Worm (Caenorhabditis elegans): ENCODE results near the gene F54B8.4.
"Not testable (repeated sequence)": the region's sequence is repeated elsewhere in the genome, so short reads cannot be mapped to it uniquely, and the experiment has no call there.

The F54B8.4 gene

ce11 chrV:15810446-15810845 is 5.7 kb upstream of the F54B8.4 start, which contains the start of gene F54B8.1:
F54B8.1 (plus strand) TSS chrV:15810746.
- TF ChIP-seq crh-2 (tag; optimal IDR thresholded peaks at IDR 0.05) (no peak), sma-3 (GFP tag; optimal IDR thresholded peaks at IDR 0.05) (no peak), aly-2 (tag; optimal IDR thresholded peaks at IDR 0.05) (no peak), unc-62 (GFP tag; optimal IDR thresholded peaks at IDR 0.05) (no peak), F13H6.1 (tag; optimal IDR thresholded peaks at IDR 0.05) (no peak), fos-1 (tag; optimal IDR thresholded peaks at IDR 0.05) (no peak), nhr-77 (tag; optimal IDR thresholded peaks at IDR 0.05) (no peak), mab-5 (tag; optimal IDR thresholded peaks at IDR 0.05) (no peak), lin-13 (GFP tag; optimal IDR thresholded peaks at IDR 0.05) (no peak), nhr-10 (tag; optimal IDR thresholded peaks at IDR 0.05) (no peak), peb-1 (tag; optimal IDR thresholded peaks at IDR 0.05) (no peak), unc-55 (GFP tag; optimal IDR thresholded peaks at IDR 0.05) (no peak), snpc-4 (tag; optimal IDR thresholded peaks at IDR 0.05) (no peak), elt-3 (tag; optimal IDR thresholded peaks at IDR 0.05) (no peak), alr-1 (tag; optimal IDR thresholded peaks at IDR 0.05) (no peak)

- TF ChIP-seq mab-5 (tag; optimal IDR thresholded peaks at IDR 0.05); lin-13 (GFP tag; optimal IDR thresholded peaks at IDR 0.05); nhr-77 (tag; optimal IDR thresholded peaks at IDR 0.05): not testable (repeated sequence)
These were observed 4.2 kb upstream of the F54B8.4 start, which contains the start of gene nhr-282 for ce11 chrV:15811982-15812381. nhr-282 (plus strand) TSS chrV:15812282.

- TF ChIP-seq nhr-12 (tag; optimal IDR thresholded peaks at IDR 0.05): no peak
- no peak for TF ChIP-seq mab-5 (tag; optimal IDR thresholded peaks at IDR 0.05)
- no peak for TF ChIP-seq egl-27 (tag; optimal IDR thresholded peaks at IDR 0.05)
- TF ChIP-seq dmd-4 (tag; optimal IDR thresholded peaks at IDR 0.05): no peak
- TF ChIP-seq ceh-16 (tag; optimal IDR thresholded peaks at IDR 0.05): no peak
- TF ChIP-seq nhr-23 (tag; optimal IDR thresholded peaks at IDR 0.05): no peak
- TF ChIP-seq zag-1 (tag; optimal IDR thresholded peaks at IDR 0.05): no peak
- TF ChIP-seq sma-3 (GFP tag; optimal IDR thresholded peaks at IDR 0.05): no peak
- no peak for TF ChIP-seq nhr-77 (tag; optimal IDR thresholded peaks at IDR 0.05)
- no peak for TF ChIP-seq ceh-82 (tag; optimal IDR thresholded peaks at IDR 0.05)
- TF ChIP-seq gmeb-1 (tag; optimal IDR thresholded peaks at IDR 0.05): no peak
- TF ChIP-seq ama-1 (optimal IDR thresholded peaks at IDR 0.05): no peak
These were observed 1.6 kb downstream of the F54B8.4 start, which contains the start of gene abf-3 for ce11 chrV:15817746-15818145. abf-3 (minus strand) TSS chrV:15817846.

- no peak for TF ChIP-seq elt-3 (tag; optimal IDR thresholded peaks at IDR 0.05)
These were observed 3.8 kb downstream of the F54B8.4 start, which contains the start of gene srbc-48 for ce11 chrV:15819983-15820382. srbc-48 (plus strand) TSS chrV:15820283.

- TF ChIP-seq egl-27 (tag; optimal IDR thresholded peaks at IDR 0.05) (no peak), ceh-82 (tag; optimal IDR thresholded peaks at IDR 0.05) (no peak), ZK546.5 (tag; optimal IDR thresholded peaks at IDR 0.05) (no peak), nhr-77 (tag; optimal IDR thresholded peaks at IDR 0.05) (no peak), sma-3 (GFP tag; optimal IDR thresholded peaks at IDR 0.05) (no peak), lin-13 (GFP tag; optimal IDR thresholded peaks at IDR 0.05) (no peak), lin-39 (tag; optimal IDR thresholded peaks at IDR 0.05) (no peak), C34F6.9 (tag; optimal IDR thresholded peaks at IDR 0.05) (no peak), crh-2 (tag; optimal IDR thresholded peaks at IDR 0.05) (no peak), nhr-11 (tag; optimal IDR thresholded peaks at IDR 0.05) (no peak), mbf-1 (tag; optimal IDR thresholded peaks at IDR 0.05) (no peak), unc-62 (GFP tag; optimal IDR thresholded peaks at IDR 0.05) (no peak), nhr-6 (tag; optimal IDR thresholded peaks at IDR 0.05) (no peak), nhr-12 (tag; optimal IDR thresholded peaks at IDR 0.05) (no peak), nhr-237 (tag; optimal IDR thresholded peaks at IDR 0.05) (no peak)
These were observed 5.2 kb downstream of the F54B8.4 start, which contains the start of gene srbc-49 for ce11 chrV:15821398-15821797. srbc-49 (plus strand) TSS chrV:15821698.

- TF ChIP-seq elt-1 (tag; optimal IDR thresholded peaks at IDR 0.05) (no peak), C34F6.9 (tag; optimal IDR thresholded peaks at IDR 0.05) (no peak), nhr-129 (tag; optimal IDR thresholded peaks at IDR 0.05) (no peak)
These were observed 8.7 kb downstream of the F54B8.4 start, which contains the start of gene srbc-50 for ce11 chrV:15824866-15825265. srbc-50 (minus strand) TSS chrV:15824966.
